Worm (Caenorhabditis elegans) whole organism, midembryonic: Measurements from ENCODE around the gene hacl-1.

Experiments used
- T22C8.4 ChIP-seq: fragments of 200-800 bp; sonication (Bioruptor generic); IDR thresholded peaks from 2 replicates; pipeline ENCODE4 v1.3.6; 2022; ENCODE audit warnings: missing genetic modification characterization, missing compliant biosample characterization
- cog-1 ChIP-seq: sonication (generic microtip); optimal IDR thresholded peaks from 2 replicates; lab custom pipeline; 2016; ENCODE audit warnings: missing genetic modification characterization, missing compliant biosample characterization
- flt-1 ChIP-seq: fragments of 200-800 bp; sonication (Bioruptor generic); IDR thresholded peaks from 2 replicates; pipeline ENCODE4 v1.3.6; 2022; ENCODE audit warnings: missing genetic modification characterization, missing compliant biosample characterization
- klf-2 ChIP-seq: fragments of 200-800 bp; sonication (Bioruptor generic); conservative IDR thresholded peaks from 2 replicates; pipeline ENCODE4 v1.3.6; 2022; ENCODE audit warnings: missing genetic modification reagents, missing genetic modification characterization, missing compliant biosample characterization
- med-1 ChIP-seq: sonication (generic microtip); optimal IDR thresholded peaks from 2 replicates; lab custom pipeline; 2017; ENCODE audit warnings: missing genetic modification characterization, mild to moderate bottlenecking, missing compliant biosample characterization, antibody characterized with exemption, missing genetic modification reagents; ENCODE audit not compliant: insufficient read depth
- ref-1 ChIP-seq: fragments of 200-800 bp; sonication (Bioruptor generic); conservative IDR thresholded peaks from 2 replicates; pipeline ENCODE4 v1.3.6; 2022; ENCODE audit warnings: missing genetic modification reagents, missing genetic modification characterization, missing compliant biosample characterization
- tab-1 ChIP-seq: fragments of 200-800 bp; sonication (Bioruptor generic); IDR thresholded peaks from 2 replicates; pipeline ENCODE4 v1.3.6; 2022; ENCODE audit warnings: missing genetic modification characterization, missing compliant biosample characterization
- ztf-23 ChIP-seq: fragments of 200-800 bp; sonication (Bioruptor generic); IDR thresholded peaks from 2 replicates; pipeline ENCODE4 v1.3.6; 2022; ENCODE audit warnings: missing genetic modification reagents, missing genetic modification characterization, missing compliant biosample characterization
- ztf-29 ChIP-seq: fragments of 200-800 bp; sonication (Bioruptor generic); IDR thresholded peaks from 2 replicates; pipeline ENCODE4 v1.3.6; 2022; ENCODE audit warnings: missing genetic modification reagents, missing genetic modification characterization, missing compliant biosample characterization

ce11 chrII:11526954-11527353 is 34.2 kb upstream of the hacl-1 start, which contains the start of gene age-1:
- TF ChIP-seq ztf-23 (GFP tag; lab: Robert Waterston, UW) (no peak), flt-1 (GFP tag; lab: Robert Waterston, UW) (no peak), klf-2 (GFP tag; lab: Robert Waterston, UW) (no peak), T22C8.4 (no peak), ref-1 (GFP tag; lab: Robert Waterston, UW) (no peak), tab-1 (GFP tag; lab: Robert Waterston, UW) (no peak), ztf-29 (GFP tag; lab: Robert Waterston, UW) (no peak), cog-1 (tag; lab: Kevin White, UChicago) (no peak), med-1 (GFP tag; lab: Kevin White, UChicago) (no peak)
